Worm (Caenorhabditis elegans): Measurements from ENCODE around the gene twk-14.

- no peak for TF ChIP-seq ama-1 (optimal IDR thresholded peaks at IDR 0.05)
- no peak for TF ChIP-seq mdl-1 (tag; optimal IDR thresholded peaks at IDR 0.05)
- TF ChIP-seq unc-62 (GFP tag; optimal IDR thresholded peaks at IDR 0.05), result no peak
- no peak for TF ChIP-seq fkh-8 (tag; optimal IDR thresholded peaks at IDR 0.05)
- TF ChIP-seq skn-1 (tag; optimal IDR thresholded peaks at IDR 0.05), result no peak
- TF ChIP-seq nhr-19 (GFP tag; conservative IDR thresholded peaks at IDR 0.05), result no peak
- no peak for TF ChIP-seq unc-86 (tag; optimal IDR thresholded peaks at IDR 0.05)
Measured at ce11 chrV:12433105-12433504, 37.6 kb upstream of the twk-14 start.
